Worm (Caenorhabditis elegans): ENCODE data around the gene R07B1.13.

The R07B1.13 gene

DNA sequence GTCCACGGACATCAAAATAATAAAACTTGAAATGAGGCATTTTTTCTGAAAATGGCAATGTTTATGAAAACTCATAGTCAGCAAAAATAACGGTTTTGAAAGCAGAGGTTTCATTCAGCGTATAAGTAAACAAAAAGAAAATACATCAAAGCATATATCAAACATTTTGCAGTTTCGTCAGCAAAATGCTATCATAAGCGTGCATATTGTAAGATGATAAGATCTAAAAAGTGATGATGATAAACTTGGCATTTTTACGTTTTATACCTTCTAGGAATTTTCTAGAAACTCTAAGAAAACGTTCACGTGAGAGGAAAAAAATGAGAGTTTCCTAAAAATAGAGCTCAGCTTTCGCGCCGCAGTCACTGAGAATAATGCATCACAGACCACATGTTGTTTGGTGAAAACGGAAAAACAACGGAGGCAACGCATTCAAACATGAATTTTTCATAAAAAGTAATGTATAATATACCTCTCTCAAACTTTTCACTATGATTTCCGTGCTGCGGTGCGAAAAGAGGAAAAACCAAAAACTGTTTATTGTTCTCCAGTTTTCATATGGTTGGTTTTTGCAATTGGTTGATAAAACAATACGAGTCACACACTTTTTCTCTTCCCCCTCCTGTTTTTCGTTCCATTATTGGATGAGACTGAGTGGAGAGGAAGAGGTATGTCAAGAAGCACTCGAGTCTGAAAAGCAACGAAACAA is 6.6 kb upstream of the R07B1.13 start, which contains the start of the genes gst-36 and R07B1.5:
TSS of gene gst-36 (minus strand) at position 45 of the 709 bp plus-strand sequence.
TSS of gene R07B1.5 (plus strand) at position 665 of the 709 bp plus-strand sequence.
- no peak for TF ChIP-seq unc-62 (GFP tag; optimal IDR thresholded peaks at IDR 0.05)

DNA sequence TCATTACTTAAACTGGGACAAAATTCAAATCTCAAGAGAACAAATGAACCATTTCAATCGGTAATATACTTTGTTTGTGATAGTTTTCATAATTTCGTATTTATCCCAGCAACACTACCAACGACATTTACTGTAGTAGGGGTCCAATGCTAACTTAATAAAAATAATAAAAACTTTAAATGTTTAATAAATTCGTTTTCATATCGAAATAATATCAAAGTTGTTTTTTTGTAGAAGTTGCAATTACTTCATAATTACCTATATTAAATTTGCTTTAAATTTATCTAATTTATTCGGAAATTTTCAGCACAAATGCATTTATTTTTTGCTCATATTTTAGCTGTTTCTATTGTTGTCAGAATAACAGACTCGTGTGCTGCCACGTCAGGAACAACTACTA is 3.3 kb upstream of the R07B1.13 start, which contains the start of gene R07B1.6:
TSS of gene R07B1.6 (plus strand) at position 301 of the 400 bp plus-strand sequence.
- TF ChIP-seq unc-62 (GFP tag; optimal IDR thresholded peaks at IDR 0.05) = no peak

DNA sequence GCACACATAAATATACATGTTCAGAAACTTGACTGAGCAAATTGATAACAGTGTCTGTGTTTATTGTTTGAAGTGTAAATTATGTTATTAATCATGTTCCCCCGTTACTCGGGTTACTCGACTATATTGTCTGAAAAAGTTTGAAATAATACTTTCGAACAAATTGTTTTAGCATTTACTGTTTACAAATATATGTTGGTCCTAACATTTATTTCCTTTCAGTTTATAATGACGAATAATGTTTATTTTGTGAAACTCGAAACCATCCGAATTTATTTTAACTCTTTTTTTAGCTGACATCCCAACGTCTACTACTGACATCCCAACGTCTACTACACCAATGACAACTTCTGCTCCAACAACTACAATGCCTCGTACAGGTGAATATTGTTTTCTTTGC is 802 bp upstream of the R07B1.13 start, which contains the start of gene R07B1.7:
TSS of gene R07B1.7 (plus strand) at position 301 of the 400 bp plus-strand sequence.
- TF ChIP-seq unc-62 (GFP tag; optimal IDR thresholded peaks at IDR 0.05) = no peak

DNA sequence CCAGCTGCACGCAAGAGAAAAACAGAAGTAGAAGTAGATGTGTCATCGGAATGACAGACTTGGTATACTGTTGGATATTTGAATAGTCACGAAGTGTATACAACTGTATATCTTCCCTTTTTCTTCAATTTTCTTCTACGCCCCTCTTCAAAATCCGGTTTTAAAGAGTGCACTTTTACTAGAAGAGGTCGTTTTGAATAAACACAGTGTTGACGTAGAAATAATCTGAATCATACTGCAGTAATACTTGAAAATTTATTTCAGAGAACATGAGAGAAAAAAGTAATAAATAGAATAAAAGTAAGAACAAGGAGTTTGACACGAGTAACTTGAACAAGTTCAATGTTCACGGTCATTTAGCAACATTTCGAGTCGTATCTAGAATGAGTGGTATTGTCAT is 2.9 kb downstream of the R07B1.13 start, which contains the start of gene R07B1.8:
TSS of gene R07B1.8 (minus strand) at position 101 of the 400 bp plus-strand sequence.
- TF ChIP-seq unc-62 (GFP tag; optimal IDR thresholded peaks at IDR 0.05) = no peak

- TF ChIP-seq unc-62 (GFP tag; optimal IDR thresholded peaks at IDR 0.05) = no peak
These were observed 7.5 kb downstream of the R07B1.13 start, which contains the start of gene R07B1.9 for ce11 chrX:9877117-9877516. Gene R07B1.9, plus strand, starts transcription at chrX:9877417.

DNA sequence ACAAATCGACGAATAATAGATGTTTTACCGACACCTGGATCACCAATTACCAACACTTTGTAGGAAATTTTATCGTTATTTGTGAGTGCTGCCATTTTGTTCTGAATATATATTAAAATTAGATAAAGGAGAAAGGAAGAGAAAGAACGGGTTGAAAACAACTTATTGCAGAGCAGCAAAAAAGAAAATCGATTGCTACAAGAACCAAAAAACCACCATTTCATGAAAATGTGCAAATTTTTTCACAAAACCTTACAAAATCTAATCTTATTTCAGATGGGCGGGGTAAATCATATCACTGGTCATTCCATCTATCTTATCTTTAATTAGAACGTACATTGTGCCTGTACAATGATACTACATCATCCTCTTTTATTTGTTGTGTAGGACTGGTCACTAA is 12.5 kb downstream of the R07B1.13 start, which contains the start of gene glo-1:
TSS of gene glo-1 (minus strand) at position 101 of the 400 bp plus-strand sequence.
- TF ChIP-seq unc-62 (GFP tag; optimal IDR thresholded peaks at IDR 0.05) = no peak

- no peak for TF ChIP-seq unc-62 (GFP tag; optimal IDR thresholded peaks at IDR 0.05)
These were observed 12.9 kb downstream of the R07B1.13 start for ce11 chrX:9882572-9882971.

ce11 chrX:9883837-9884324 is 14.3 kb downstream of the R07B1.13 start, which contains the start of gene mrp-4:
Gene mrp-4, plus strand, starts transcription at chrX:9884274.
- no peak for TF ChIP-seq unc-62 (GFP tag; optimal IDR thresholded peaks at IDR 0.05)

DNA sequence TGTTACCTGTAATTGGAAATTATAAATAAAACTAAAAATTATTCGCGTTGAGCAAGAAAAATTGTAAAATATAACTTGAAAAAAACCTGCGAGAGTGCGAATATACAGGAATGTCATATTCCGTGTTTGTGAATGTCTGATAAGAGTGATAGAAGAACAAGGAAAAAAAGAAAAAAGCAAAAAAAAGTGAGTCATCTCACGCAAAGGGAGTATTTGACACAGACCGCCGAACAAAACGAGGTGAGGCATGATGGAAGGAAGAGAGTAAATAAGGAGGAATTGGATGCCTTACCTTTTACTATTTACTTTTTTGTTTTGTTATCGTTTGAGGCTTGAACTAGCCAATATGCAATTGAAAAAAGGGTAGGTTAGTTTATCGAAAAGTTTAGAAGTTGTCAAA is 22.7 kb downstream of the R07B1.13 start, which contains the start of gene F21G4.1:
TSS of gene F21G4.1 (minus strand) at position 6 of the 400 bp plus-strand sequence.
- TF ChIP-seq unc-62 (GFP tag; optimal IDR thresholded peaks at IDR 0.05) = no peak

ce11 chrX:9893069-9893468 is 23.4 kb downstream of the R07B1.13 start:
- no peak for TF ChIP-seq unc-62 (GFP tag; optimal IDR thresholded peaks at IDR 0.05)

- no peak for TF ChIP-seq unc-62 (GFP tag; optimal IDR thresholded peaks at IDR 0.05)
These were observed 25.2 kb downstream of the R07B1.13 start, which contains the start of gene F21G4.3 for ce11 chrX:9894844-9895243. Gene F21G4.3, plus strand, starts transcription at chrX:9895144.

DNA sequence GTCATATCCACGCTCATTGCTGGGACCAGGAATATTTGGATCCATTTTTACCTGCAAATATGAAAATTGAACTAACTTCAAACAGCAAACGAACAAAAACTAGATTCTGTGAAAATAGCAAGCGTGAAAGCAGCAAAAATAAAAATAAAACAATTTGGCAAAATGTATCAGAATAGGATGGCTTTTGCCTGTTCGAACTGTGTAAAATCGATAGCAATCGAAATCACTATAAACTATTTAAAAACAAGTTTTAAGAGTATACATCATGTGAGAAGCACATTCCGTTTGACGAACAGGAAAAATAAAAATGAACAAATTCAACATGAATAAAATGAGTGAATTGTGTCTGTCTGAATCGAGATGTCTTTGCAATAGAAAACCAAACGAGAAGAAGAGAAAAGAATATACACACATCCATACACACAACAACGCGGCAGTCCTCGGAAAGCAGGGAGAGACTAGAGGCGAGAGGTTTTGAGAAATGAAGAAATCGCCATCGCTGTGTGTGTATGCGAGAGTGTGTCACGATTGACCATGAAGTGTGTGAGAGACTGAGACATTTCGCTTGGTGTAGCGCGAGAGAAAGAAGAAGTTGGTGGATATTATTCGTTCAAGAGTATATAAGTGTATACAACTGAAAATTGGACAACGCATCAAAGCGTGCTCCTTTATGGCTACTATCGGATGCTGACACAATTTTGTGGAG is 30.0 kb downstream of the R07B1.13 start, which contains the start of gene phf-34:
TSS of gene phf-34 (minus strand) at position 51 of the 706 bp plus-strand sequence.
- no peak for TF ChIP-seq unc-62 (GFP tag; optimal IDR thresholded peaks at IDR 0.05)

DNA sequence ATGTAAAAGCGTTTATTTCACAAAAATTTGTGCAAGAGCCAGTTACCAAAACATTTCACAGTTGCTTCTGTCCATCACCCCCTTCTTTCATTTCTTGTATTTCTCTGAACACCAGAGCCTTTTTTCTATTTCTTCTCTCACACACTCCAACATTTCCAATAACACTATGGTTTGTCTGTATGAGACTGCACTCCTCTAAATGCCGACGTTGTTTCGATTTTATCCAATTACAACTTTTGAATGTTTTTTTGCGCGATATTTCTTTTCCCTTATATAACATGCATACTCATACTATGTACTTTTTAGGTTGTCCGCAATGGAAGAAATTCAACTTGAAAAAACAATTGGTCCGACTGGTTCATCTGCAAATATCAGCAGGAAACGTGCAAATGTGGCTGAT is 36.2 kb downstream of the R07B1.13 start, which contains the start of gene F21G4.5:
TSS of gene F21G4.5 (plus strand) at position 301 of the 400 bp plus-strand sequence.
- no peak for TF ChIP-seq unc-62 (GFP tag; optimal IDR thresholded peaks at IDR 0.05)

- TF ChIP-seq unc-62 (GFP tag; optimal IDR thresholded peaks at IDR 0.05) = no peak
These were observed 47.7 kb downstream of the R07B1.13 start, which contains the start of gene F21G4.6 for ce11 chrX:9917362-9917761. Gene F21G4.6, minus strand, starts transcription at chrX:9917448.

DNA sequence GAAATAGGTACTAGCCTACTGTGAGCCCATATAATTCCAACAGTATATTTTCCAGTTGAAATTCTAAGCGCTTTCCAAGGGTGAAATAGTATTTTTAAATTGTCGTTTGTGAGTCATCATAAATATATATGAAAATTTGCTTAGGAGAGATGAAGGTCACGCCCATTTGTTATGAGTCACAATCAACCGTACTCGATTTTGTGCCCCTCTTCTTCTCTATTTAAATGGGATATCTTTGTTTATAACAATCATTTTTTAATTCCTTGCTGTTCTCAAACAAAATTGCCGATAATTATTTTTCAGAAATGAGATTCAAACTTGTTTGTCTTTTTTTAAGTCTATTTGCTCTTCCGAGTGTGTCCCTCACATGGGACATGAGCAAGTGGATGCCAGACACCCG is 49.4 kb downstream of the R07B1.13 start, which contains the start of gene folr-1:
TSS of gene folr-1 (plus strand) at position 301 of the 400 bp plus-strand sequence.
- no peak for TF ChIP-seq unc-62 (GFP tag; optimal IDR thresholded peaks at IDR 0.05)
